Worm (Caenorhabditis elegans) whole organism, late embryonic: ENCODE data around the gene F14D12.1.

Experiments used
- C38D4.7 ChIP-seq: fragments of 200-800 bp; sonication (Bioruptor generic); optimal IDR thresholded peaks from 2 replicates; lab custom pipeline; 2018; ENCODE audit warnings: mild to moderate bottlenecking, missing genetic modification characterization, moderate library complexity, missing compliant biosample characterization
- ama-1 ChIP-seq: fragments of 150-350 bp; optimal IDR thresholded peaks from 2 replicates; lab custom pipeline; 2014
- ceh-30 ChIP-seq: fragments of 150-350 bp; optimal IDR thresholded peaks from 2 replicates; lab custom pipeline; 2014; ENCODE audit warnings: missing biosample characterization, missing genetic modification characterization
- elt-2 ChIP-seq: sonication (generic microtip); optimal IDR thresholded peaks from 2 replicates; lab custom pipeline; 2016; ENCODE audit warnings: missing genetic modification reagents, missing genetic modification characterization, missing compliant biosample characterization
- lim-6 ChIP-seq: sonication (generic microtip); optimal IDR thresholded peaks from 2 replicates; lab custom pipeline; 2016; ENCODE audit warnings: missing genetic modification characterization, missing compliant biosample characterization
- nhr-11 ChIP-seq: fragments of 150-350 bp; optimal IDR thresholded peaks from 2 replicates; lab custom pipeline; 2014; ENCODE audit warnings: missing biosample characterization, missing genetic modification characterization
- pag-3 ChIP-seq: sonication (generic microtip); optimal IDR thresholded peaks from 2 replicates; lab custom pipeline; 2016; ENCODE audit warnings: missing compliant biosample characterization, missing genetic modification characterization, borderline replicate concordance
- pha-4 ChIP-seq: fragments of 150-350 bp; optimal IDR thresholded peaks from 2 replicates; lab custom pipeline; 2018; ENCODE audit warnings: missing biosample characterization, missing genetic modification reagents, missing genetic modification characterization
- pqm-1 ChIP-seq: sonication (generic microtip); optimal IDR thresholded peaks from 2 replicates; lab custom pipeline; 2016; ENCODE audit warnings: missing genetic modification characterization, missing compliant biosample characterization
- tbx-2 ChIP-seq: sonication (generic microtip); optimal IDR thresholded peaks from 2 replicates; lab custom pipeline; 2016; ENCODE audit warnings: missing genetic modification characterization, missing compliant biosample characterization

ce11 chrX:5591830-5592229 is 11.7 kb upstream of the F14D12.1 start:
- TF ChIP-seq ceh-30 (tag; lab: Kevin White, UChicago) (no peak), nhr-11 (tag; lab: Kevin White, UChicago) (no peak), pha-4 (tag; lab: Kevin White, UChicago) (no peak), C38D4.7 (GFP tag; lab: Kevin White, UChicago) (no peak), ama-1 (no peak), lim-6 (no peak), tbx-2 (tag; lab: Kevin White, UChicago) (peak; percentile 71), elt-2 (peak; percentile 31), pag-3 (peak; percentile 9), pqm-1 (no peak)
